Worm (Caenorhabditis elegans) whole organism, L4 larva: ENCODE measurements around the gene srx-21.

ENCODE experiments used
- T20F7.1 ChIP-seq: fragments of 200-800 bp; sonication (Bioruptor generic); optimal IDR thresholded peaks from 2 replicates; lab custom pipeline; 2018; ENCODE audit warnings: mild to moderate bottlenecking, missing genetic modification characterization, missing compliant biosample characterization
- Y105C5A.15 ChIP-seq: fragments of 200-800 bp; sonication (Bioruptor generic); IDR thresholded peaks from 2 replicates; pipeline ENCODE4 v1.3.6; 2022; ENCODE audit warnings: missing genetic modification characterization, missing compliant biosample characterization
- Y5F2A.4 ChIP-seq: fragments of 200-800 bp; sonication (Bioruptor generic); optimal IDR thresholded peaks from 2 replicates; lab custom pipeline; 2018; ENCODE audit warnings: mild to moderate bottlenecking, missing genetic modification characterization, missing compliant biosample characterization
- ZK546.5 ChIP-seq, 2 experiments: sonication (generic microtip); optimal IDR thresholded peaks; 2 replicates each; lab custom pipeline; 2017; ENCODE audit warnings: missing biosample characterization in 2 of 2, missing genetic modification characterization in 2 of 2
- arid-1 ChIP-seq: fragments of 200-800 bp; sonication (Bioruptor generic); conservative IDR thresholded peaks from 2 replicates; pipeline ENCODE4 v1.3.6; 2022; ENCODE audit warnings: missing genetic modification reagents, missing genetic modification characterization, missing compliant biosample characterization
- ceh-32 ChIP-seq: sonication (generic microtip); optimal IDR thresholded peaks from 2 replicates; lab custom pipeline; 2016; ENCODE audit warnings: mild to moderate bottlenecking, missing genetic modification characterization, missing compliant biosample characterization; ENCODE audit not compliant: poor library complexity
- daf-12 ChIP-seq: fragments of 150-350 bp; optimal IDR thresholded peaks from 2 replicates; lab custom pipeline; 2014; ENCODE audit warnings: missing biosample characterization, missing genetic modification reagents, missing genetic modification characterization
- dmd-8 ChIP-seq: fragments of 200-800 bp; sonication (Bioruptor generic); IDR thresholded peaks from 2 replicates; pipeline ENCODE4 v1.3.6; 2022; ENCODE audit warnings: missing genetic modification characterization, missing compliant biosample characterization
- duxl-1 ChIP-seq: sonication (generic microtip); optimal IDR thresholded peaks from 2 replicates; lab custom pipeline; 2016; ENCODE audit warnings: mild to moderate bottlenecking, missing genetic modification characterization, moderate library complexity, missing compliant biosample characterization; ENCODE audit not compliant: poor library complexity
- egl-27 ChIP-seq: sonication (generic microtip); optimal IDR thresholded peaks from 3 replicates; lab custom pipeline; 2017; ENCODE audit warnings: missing biosample characterization, missing genetic modification reagents, missing genetic modification characterization
- lsy-2 ChIP-seq, 2 experiments: fragments of 150-350 bp in 1 of 2; sonication (generic microtip) in 1 of 2; optimal IDR thresholded peaks; 2 replicates each; lab custom pipeline; 2014 to 2017; ENCODE audit warnings: missing biosample characterization in 2 of 2, missing genetic modification characterization in 2 of 2
- madf-5 ChIP-seq, 2 experiments: fragments of 200-800 bp; sonication (Bioruptor generic); IDR thresholded peaks; 2 replicates each; pipeline ENCODE4 v1.3.6; 2022; ENCODE audit warnings: missing compliant biosample characterization in 2 of 2, missing genetic modification characterization in 2 of 2
- madf-9 ChIP-seq: fragments of 200-800 bp; sonication (Bioruptor generic); conservative IDR thresholded peaks from 2 replicates; pipeline ENCODE4 v1.3.6; 2022; ENCODE audit warnings: missing genetic modification reagents, missing genetic modification characterization, missing compliant biosample characterization
- mdl-1 ChIP-seq, 2 experiments: fragments of 150-350 bp in 1 of 2; sonication (generic microtip) in 1 of 2; optimal IDR thresholded peaks; 2 replicates each; lab custom pipeline; 2014 to 2017; ENCODE audit warnings: missing biosample characterization in 2 of 2, missing genetic modification characterization in 2 of 2
- mep-1 ChIP-seq: fragments of 150-350 bp; sonication (generic microtip); optimal IDR thresholded peaks from 3 replicates; lab custom pipeline; 2014; ENCODE audit warnings: missing biosample characterization, missing genetic modification characterization
- mxl-3 ChIP-seq: fragments of 200-800 bp; sonication (Bioruptor generic); optimal IDR thresholded peaks from 2 replicates; lab custom pipeline; 2018; ENCODE audit warnings: mild to moderate bottlenecking, missing genetic modification characterization, missing compliant biosample characterization
- nhr-10 ChIP-seq: fragments of 150-350 bp; optimal IDR thresholded peaks from 2 replicates; lab custom pipeline; 2014; ENCODE audit warnings: missing biosample characterization, missing genetic modification characterization
- nhr-237 ChIP-seq: sonication (generic microtip); optimal IDR thresholded peaks from 2 replicates; lab custom pipeline; 2017; ENCODE audit warnings: missing biosample characterization, missing genetic modification characterization
- nhr-41 ChIP-seq: fragments of 200-800 bp; sonication (Bioruptor generic); IDR thresholded peaks from 2 replicates; pipeline ENCODE4 v1.3.6; 2022; ENCODE audit warnings: missing genetic modification reagents, missing genetic modification characterization, missing compliant biosample characterization
- php-3 ChIP-seq: fragments of 200-800 bp; sonication (Bioruptor generic); IDR thresholded peaks from 2 replicates; pipeline ENCODE4 v1.3.6; 2022; ENCODE audit warnings: missing genetic modification reagents, missing genetic modification characterization, missing compliant biosample characterization
- rbr-2 ChIP-seq: sonication (generic microtip); optimal IDR thresholded peaks from 2 replicates; lab custom pipeline; 2016; ENCODE audit warnings: missing genotype, missing genetic modification characterization, missing compliant biosample characterization
- sdz-12 ChIP-seq: fragments of 200-800 bp; sonication (Bioruptor generic); optimal IDR thresholded peaks from 2 replicates; lab custom pipeline; 2018; ENCODE audit warnings: mild to moderate bottlenecking, missing genetic modification characterization, missing compliant biosample characterization
- set-16 ChIP-seq: fragments of 200-800 bp; sonication (Bioruptor generic); IDR thresholded peaks from 2 replicates; pipeline ENCODE4 v1.3.6; 2022; ENCODE audit warnings: missing genetic modification reagents, missing genetic modification characterization, missing compliant biosample characterization
- tra-1 ChIP-seq: fragments of 200-800 bp; sonication (Bioruptor generic); IDR thresholded peaks from 2 replicates; pipeline ENCODE4 v1.3.6; 2022; ENCODE audit warnings: missing genetic modification reagents, missing genetic modification characterization, missing compliant biosample characterization
- unc-62 ChIP-seq, 3 experiments: fragments of 150-350 bp in 1 of 3; sonication (generic microtip); optimal IDR thresholded peaks in 2 of 3; peaks in 1 of 3; 1 replicate in 1 of 3; 2 replicates in 2 of 3; lab custom pipeline; 2014 to 2017; ENCODE audit warnings: missing biosample characterization in 3 of 3, missing genetic modification characterization in 3 of 3, missing genetic modification reagents in 3 of 3, missing genotype in 1 of 3
- zfp-2 ChIP-seq: sonication (generic microtip); optimal IDR thresholded peaks from 2 replicates; lab custom pipeline; 2016; ENCODE audit warnings: mild to moderate bottlenecking, missing genetic modification characterization, missing compliant biosample characterization
- zfp-3 ChIP-seq: fragments of 200-800 bp; sonication (Bioruptor generic); conservative IDR thresholded peaks from 2 replicates; pipeline ENCODE4 v1.3.6; 2022; ENCODE audit warnings: missing genetic modification reagents, missing genetic modification characterization, missing compliant biosample characterization
- zip-2 ChIP-seq: fragments of 150-350 bp; optimal IDR thresholded peaks from 2 replicates; lab custom pipeline; 2014; ENCODE audit warnings: missing biosample characterization, missing genetic modification characterization

The srx-21 gene

DNA sequence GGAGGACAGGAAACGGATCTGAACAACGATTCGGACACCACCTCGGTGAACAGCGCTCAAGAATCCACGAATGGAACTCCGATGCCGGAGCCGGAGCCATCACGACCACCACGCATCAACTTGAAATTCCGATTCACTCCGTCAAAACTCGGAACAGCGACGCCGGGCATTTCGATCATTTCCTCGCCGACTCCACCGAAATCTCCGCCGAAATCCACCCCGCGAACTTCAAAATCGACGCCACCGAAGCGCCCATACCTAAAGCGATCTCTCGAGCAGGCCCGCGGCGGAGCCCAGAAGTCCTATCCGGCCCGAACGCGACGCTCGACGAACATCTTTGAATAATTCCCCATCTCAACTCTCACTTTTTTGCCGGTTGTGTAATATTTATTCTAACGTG is 12.7 kb downstream of the srx-21 start (continued):
- TF ChIP-seq mxl-3 (GFP tag; lab: Kevin White, UChicago) = no peak
- TF ChIP-seq zfp-3 (GFP tag; lab: Robert Waterston, UW) = no peak
- TF ChIP-seq sdz-12 = no peak
- TF ChIP-seq set-16 (GFP tag; lab: Robert Waterston, UW) = peak; percentile 87
- TF ChIP-seq ceh-32 (tag; lab: Kevin White, UChicago) = no peak
- no peak for TF ChIP-seq daf-12 (tag; lab: Kevin White, UChicago)
- TF ChIP-seq egl-27 (tag; lab: Kevin White, UChicago) = no peak
- no peak for TF ChIP-seq dmd-8 (GFP tag; lab: Robert Waterston, UW)
- TF ChIP-seq zfp-2 = no peak
- TF ChIP-seq Y105C5A.15 = no peak
- 0 out of 2 replicates have a peak, but pooled peaks have one; percentile 26 for TF ChIP-seq php-3 (GFP tag; lab: Robert Waterston, UW)
- no peak for TF ChIP-seq tra-1 (GFP tag; lab: Robert Waterston, UW)
- TF ChIP-seq madf-5 (GFP tag; IDR thresholded peaks at IDR 0.05; lab: Robert Waterston, UW) = 0 out of 4 replicates have a peak, but pooled peaks of 1 of the 2 experiments have one; percentile 24
- no peak for TF ChIP-seq rbr-2 (tag; lab: Kevin White, UChicago)
- no peak for TF ChIP-seq mep-1 (tag; lab: Kevin White, UChicago)
- TF ChIP-seq, all 104 proteins: peak for 4

DNA sequence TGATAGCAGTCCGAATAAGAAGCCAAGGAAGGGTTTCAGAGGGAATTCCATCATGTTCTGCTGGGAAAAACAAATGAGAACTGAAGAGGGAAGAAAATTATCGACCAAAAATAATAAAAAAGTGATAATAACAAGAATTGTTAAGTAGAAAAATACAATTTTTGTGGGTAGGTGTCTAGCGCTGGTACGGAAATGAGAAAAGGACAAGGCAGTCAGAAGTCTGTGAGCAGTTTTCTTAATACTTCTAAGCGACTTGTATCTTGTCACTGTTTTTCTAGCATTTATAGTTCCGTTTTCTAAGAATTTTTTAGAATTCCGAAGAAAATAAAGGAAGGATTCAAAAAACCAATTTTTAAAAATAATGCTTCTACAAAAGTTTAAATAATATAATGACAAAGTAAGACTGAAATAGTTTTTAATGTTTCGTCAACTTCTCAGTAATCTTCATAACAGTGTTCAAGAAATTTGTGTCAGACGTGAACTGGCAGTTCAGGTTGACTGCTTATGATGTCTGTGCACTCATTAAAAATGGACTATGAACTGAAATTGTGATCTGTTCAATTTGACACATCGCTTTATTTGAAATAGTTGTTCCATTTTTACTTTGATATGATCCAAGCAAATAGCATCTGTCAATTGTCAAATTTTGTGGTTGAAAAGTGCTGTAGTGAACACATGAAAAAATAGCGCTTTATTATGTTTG is 16.0 kb downstream of the srx-21 start, which contains the start of gene srx-4:
srx-4 (minus strand) TSS at position 51 of the 703 bp plus-strand sequence.
- TF ChIP-seq unc-62 (GFP tag; optimal IDR thresholded peaks at IDR 0.05 in 1 of 2; lab: Kevin White, UChicago) (peak in 1 of 2 experiments; percentile 90), unc-62 (tag; optimal IDR thresholded peaks at IDR 0.05; lab: Kevin White, UChicago) (no peak), lsy-2 (tag; optimal IDR thresholded peaks at IDR 0.05; lab: Kevin White, UChicago) (no peak), mdl-1 (tag; optimal IDR thresholded peaks at IDR 0.05; lab: Kevin White, UChicago) (no peak), Y5F2A.4 (GFP tag; lab: Kevin White, UChicago) (no peak), ZK546.5 (tag; optimal IDR thresholded peaks at IDR 0.05; lab: Kevin White, UChicago) (no peak), nhr-41 (GFP tag; lab: Robert Waterston, UW) (no peak), duxl-1 (tag; lab: Kevin White, UChicago) (no peak)
- TF ChIP-seq, all 104 proteins: peak for 1

ce11 chrV:694625-695024 is 17.8 kb downstream of the srx-21 start, which contains the start of gene srj-53:
srj-53 (minus strand) TSS chrV:694725.
- TF ChIP-seq T20F7.1 (no peak), nhr-237 (tag; lab: Kevin White, UChicago) (no peak), nhr-10 (no peak), daf-12 (tag; lab: Kevin White, UChicago) (no peak)

- TF ChIP-seq arid-1 (GFP tag; lab: Robert Waterston, UW) = no peak
- peak in 1 of 2 experiments; percentile 57 for TF ChIP-seq unc-62 (GFP tag; optimal IDR thresholded peaks at IDR 0.05 in 1 of 2; lab: Kevin White, UChicago)
- no peak for TF ChIP-seq unc-62 (tag; optimal IDR thresholded peaks at IDR 0.05; lab: Kevin White, UChicago)
- TF ChIP-seq, all 104 proteins: peak for 1
Observed at ce11 chrV:695914-696313, 19.1 kb downstream of the srx-21 start, which contains the start of gene srj-52. srj-52 (minus strand) TSS chrV:696014.

DNA sequence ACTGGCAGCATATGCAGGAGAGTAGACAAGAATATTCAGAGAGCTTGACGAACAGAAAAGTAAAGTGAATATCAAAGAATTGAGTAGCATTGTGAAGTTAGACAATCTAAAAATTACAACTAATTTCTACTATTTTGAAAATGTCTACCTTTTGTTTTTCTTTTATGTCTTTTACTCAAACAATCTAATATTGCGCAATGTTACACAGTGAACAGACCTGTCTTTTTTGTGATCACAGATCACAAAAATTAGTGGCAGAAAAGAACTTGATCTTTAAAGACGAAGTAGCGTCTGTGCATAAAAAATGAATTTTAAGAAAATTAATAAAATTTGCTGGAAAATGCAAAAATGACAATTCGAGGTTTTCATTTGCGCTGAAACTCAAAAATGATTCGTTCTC is 22.2 kb downstream of the srx-21 start:
- peak; percentile 92 for TF ChIP-seq zip-2 (tag; lab: Kevin White, UChicago)
- TF ChIP-seq madf-9 (GFP tag; lab: Robert Waterston, UW) = no peak
